Worm (Caenorhabditis elegans) whole organism, L2 larva: ENCODE measurements around the gene memb-1.

Experiments
- ZK546.5 ChIP-seq: sonication (generic microtip); optimal IDR thresholded peaks from 2 replicates; lab custom pipeline; 2017; ENCODE audit warnings: missing biosample characterization, missing genetic modification characterization
- dmd-4 ChIP-seq: sonication (generic microtip); optimal IDR thresholded peaks from 2 replicates; lab custom pipeline; 2017; ENCODE audit warnings: missing biosample characterization, missing genetic modification characterization
- egl-27 ChIP-seq: sonication (generic microtip); optimal IDR thresholded peaks from 3 replicates; lab custom pipeline; 2017; ENCODE audit warnings: missing biosample characterization, missing genetic modification reagents, missing genetic modification characterization
- nhr-237 ChIP-seq: fragments of 150-350 bp; optimal IDR thresholded peaks from 2 replicates; lab custom pipeline; 2014; ENCODE audit warnings: missing biosample characterization, missing genetic modification characterization
- nhr-77 ChIP-seq: fragments of 150-350 bp; optimal IDR thresholded peaks from 2 replicates; lab custom pipeline; 2014; ENCODE audit warnings: missing biosample characterization, missing genetic modification characterization
- zag-1 ChIP-seq: fragments of 150-350 bp; optimal IDR thresholded peaks from 2 replicates; lab custom pipeline; 2014; ENCODE audit warnings: missing biosample characterization, missing genetic modification characterization

- no peak for TF ChIP-seq nhr-77 (tag; lab: Kevin White, UChicago)
- no peak for TF ChIP-seq nhr-237 (tag; lab: Kevin White, UChicago)
- no peak for TF ChIP-seq dmd-4 (tag; lab: Kevin White, UChicago)
- TF ChIP-seq ZK546.5 (tag; lab: Kevin White, UChicago): no peak
- no peak for TF ChIP-seq zag-1
- TF ChIP-seq egl-27: peak; percentile 29
Observed at ce11 chrX:9431002-9431482, 10.3 kb downstream of the memb-1 start, which contains the start of gene B0272.3.
